Fruit fly (Drosophila melanogaster): ENCODE data around the gene CG44837.

- TF ChIP-seq Myc (optimal IDR thresholded peaks at IDR 0.05) (no peak), h (optimal IDR thresholded peaks at IDR 0.05) (no peak), insv (optimal IDR thresholded peaks at IDR 0.05) (no peak), Sin3A (optimal IDR thresholded peaks at IDR 0.05) (no peak)
Measured at dm6 chr3L:11927287-11927743, 11.4 kb downstream of the CG44837 start, which contains the start of gene byn.

Data from Kc167 (cell line).